Worm (Caenorhabditis elegans) whole organism, L4 larva: ENCODE results near the gene mau-8.

ENCODE experiments used
- F37D6.2 ChIP-seq: sonication (generic microtip); optimal IDR thresholded peaks from 2 replicates; lab custom pipeline; 2016; ENCODE audit warnings: mild to moderate bottlenecking, missing genetic modification characterization, missing compliant biosample characterization
- daf-12 ChIP-seq: fragments of 150-350 bp; optimal IDR thresholded peaks from 2 replicates; lab custom pipeline; 2014; ENCODE audit warnings: missing biosample characterization, missing genetic modification reagents, missing genetic modification characterization
- fos-1 ChIP-seq: fragments of 150-350 bp; optimal IDR thresholded peaks from 2 replicates; lab custom pipeline; 2014; ENCODE audit warnings: missing biosample characterization, missing genetic modification characterization
- nhr-28 ChIP-seq: fragments of 150-350 bp; optimal IDR thresholded peaks from 2 replicates; lab custom pipeline; 2014; ENCODE audit warnings: missing biosample characterization, missing genetic modification characterization
- pha-4 ChIP-seq, 2 experiments: fragments of 150-350 bp in 1 of 2; fragments of 200-800 bp in 1 of 2; sonication (Bioruptor generic) in 1 of 2; IDR thresholded peaks in 1 of 2; optimal IDR thresholded peaks in 1 of 2; 2 replicates each; pipeline versions ENCODE4 v1.3.6 to Lab custom; 2014 to 2022; ENCODE audit warnings: missing genetic modification characterization in 2 of 2, missing genetic modification reagents in 2 of 2, missing biosample characterization in 1 of 2, missing compliant biosample characterization in 1 of 2
- unc-39 ChIP-seq: sonication (generic microtip); optimal IDR thresholded peaks from 2 replicates; lab custom pipeline; 2017; ENCODE audit warnings: missing biosample characterization, missing genetic modification characterization
- unc-62 ChIP-seq, 3 experiments: fragments of 150-350 bp in 1 of 3; sonication (generic microtip); optimal IDR thresholded peaks in 2 of 3; peaks in 1 of 3; 1 replicate in 1 of 3; 2 replicates in 2 of 3; lab custom pipeline; 2014 to 2017; ENCODE audit warnings: missing biosample characterization in 3 of 3, missing genetic modification characterization in 3 of 3, missing genetic modification reagents in 3 of 3, missing genotype in 1 of 3
- zag-1 ChIP-seq: fragments of 150-350 bp; optimal IDR thresholded peaks from 2 replicates; lab custom pipeline; 2014; ENCODE audit warnings: missing biosample characterization, missing genetic modification characterization

DNA sequence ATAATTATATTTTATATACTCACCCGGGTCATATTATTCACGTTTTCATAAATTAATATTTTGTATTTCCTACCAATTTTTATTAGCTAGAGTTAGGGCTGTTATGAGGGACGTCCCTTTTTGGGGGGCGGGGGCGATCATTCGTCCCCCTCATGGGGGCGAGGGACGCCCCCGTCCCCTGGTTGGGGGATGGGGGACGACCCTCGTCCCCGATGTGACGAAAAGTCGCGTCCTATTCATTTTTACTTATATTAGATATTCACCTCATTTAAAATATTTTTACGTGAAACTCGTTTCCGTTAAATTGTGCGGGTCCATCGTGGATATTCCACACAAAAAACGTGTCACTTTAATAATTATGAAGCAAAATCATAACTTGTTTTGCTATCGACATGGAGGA lies 29.2 kb upstream of the mau-8 start, which contains the start of gene W02A2.12:
- no peak for TF ChIP-seq zag-1
- peak; percentile 77; the same call in 1 of the 2 replicates for TF ChIP-seq pha-4 (GFP tag; IDR thresholded peaks at IDR 0.05; lab: Robert Waterston, UW)
- TF ChIP-seq pha-4 (tag; optimal IDR thresholded peaks at IDR 0.05; lab: Kevin White, UChicago), result no peak
- no peak for TF ChIP-seq daf-12 (tag; lab: Kevin White, UChicago)
- no peak for TF ChIP-seq unc-39 (tag; lab: Kevin White, UChicago)
- TF ChIP-seq unc-62 (GFP tag; optimal IDR thresholded peaks at IDR 0.05 in 1 of 2; lab: Kevin White, UChicago), result no peak
- TF ChIP-seq unc-62 (tag; optimal IDR thresholded peaks at IDR 0.05; lab: Kevin White, UChicago), result no peak
- TF ChIP-seq F37D6.2 (tag; lab: Kevin White, UChicago), result no peak
- no peak for TF ChIP-seq fos-1 (tag; lab: Kevin White, UChicago)
- no peak for TF ChIP-seq nhr-28
